Worm (Caenorhabditis elegans) whole organism, young adult: Measurements from ENCODE around the gene mrps-24.
A peak's percentile ranks its signal among the peaks of the same experiment; 100 is the strongest.

Experiments
- F23B12.7 ChIP-seq: sonication (generic microtip); optimal IDR thresholded peaks from 2 replicates; lab custom pipeline; 2017; ENCODE audit warnings: missing genetic modification characterization, mild to moderate bottlenecking, missing compliant biosample characterization, antibody characterized with exemption, moderate library complexity; ENCODE audit not compliant: insufficient read depth
- T07F8.4 ChIP-seq: sonication (generic microtip); optimal IDR thresholded peaks from 2 replicates; lab custom pipeline; 2016; ENCODE audit warnings: mild to moderate bottlenecking, missing genetic modification characterization, moderate library complexity, missing compliant biosample characterization
- T26A5.8 ChIP-seq: sonication (generic microtip); optimal IDR thresholded peaks from 2 replicates; lab custom pipeline; 2016; ENCODE audit warnings: missing genetic modification characterization, missing compliant biosample characterization
- ZK185.1 ChIP-seq: sonication (generic microtip); optimal IDR thresholded peaks from 2 replicates; lab custom pipeline; 2016; ENCODE audit warnings: mild to moderate bottlenecking, missing genetic modification characterization, missing compliant biosample characterization; ENCODE audit not compliant: poor library complexity, severe bottlenecking
- athp-1 ChIP-seq: sonication (generic microtip); optimal IDR thresholded peaks from 2 replicates; lab custom pipeline; 2017; ENCODE audit warnings: mild to moderate bottlenecking, missing genetic modification characterization, missing compliant biosample characterization
- attf-3 ChIP-seq: fragments of 200-800 bp; sonication (Bioruptor generic); conservative IDR thresholded peaks from 2 replicates; pipeline ENCODE4 v1.3.6; 2022; ENCODE audit warnings: missing genetic modification reagents, missing genetic modification characterization, missing compliant biosample characterization
- attf-5 ChIP-seq: fragments of 200-800 bp; sonication (Bioruptor generic); optimal IDR thresholded peaks from 2 replicates; lab custom pipeline; 2018; ENCODE audit warnings: mild to moderate bottlenecking, missing genetic modification characterization, missing compliant biosample characterization
- bed-1 ChIP-seq: fragments of 200-800 bp; sonication (Bioruptor generic); IDR thresholded peaks from 2 replicates; pipeline ENCODE4 v1.3.6; 2022; ENCODE audit warnings: missing genetic modification reagents, missing genetic modification characterization, missing compliant biosample characterization
- cebp-1 ChIP-seq, 2 experiments: fragments of 200-800 bp in 1 of 2; sonication (Bioruptor generic) in 1 of 2; sonication (generic microtip) in 1 of 2; IDR thresholded peaks in 1 of 2; optimal IDR thresholded peaks in 1 of 2; 2 replicates each; pipeline versions ENCODE4 v1.3.6 to Lab custom; 2017 to 2022; ENCODE audit warnings: missing compliant biosample characterization in 2 of 2, missing genetic modification characterization in 2 of 2, mild to moderate bottlenecking in 1 of 2, missing genetic modification reagents in 1 of 2, moderate library complexity in 1 of 2
- ceh-40 ChIP-seq: fragments of 200-800 bp; sonication (Bioruptor generic); IDR thresholded peaks from 2 replicates; pipeline ENCODE4 v1.3.6; 2022; ENCODE audit warnings: missing genetic modification characterization, missing compliant biosample characterization
- chd-7 ChIP-seq: sonication (generic microtip); optimal IDR thresholded peaks from 2 replicates; lab custom pipeline; 2016; ENCODE audit warnings: mild to moderate bottlenecking, missing genetic modification characterization, moderate library complexity, missing compliant biosample characterization
- dpff-1 ChIP-seq: sonication (generic microtip); optimal IDR thresholded peaks from 2 replicates; lab custom pipeline; 2017; ENCODE audit warnings: mild to moderate bottlenecking, missing genetic modification characterization, missing compliant biosample characterization
- egl-18 ChIP-seq: fragments of 200-800 bp; sonication (Bioruptor generic); IDR thresholded peaks from 2 replicates; pipeline ENCODE4 v1.3.6; 2022; ENCODE audit warnings: missing genetic modification reagents, missing genetic modification characterization, missing compliant biosample characterization
- egrh-3 ChIP-seq: fragments of 200-800 bp; sonication (Bioruptor generic); IDR thresholded peaks from 2 replicates; pipeline ENCODE4 v1.3.6; 2022; ENCODE audit warnings: missing genetic modification reagents, missing genetic modification characterization, missing compliant biosample characterization
- ets-4 ChIP-seq: fragments of 200-800 bp; sonication (Bioruptor generic); optimal IDR thresholded peaks from 2 replicates; lab custom pipeline; 2018; ENCODE audit warnings: mild to moderate bottlenecking, missing genetic modification characterization, missing compliant biosample characterization
- gei-17 ChIP-seq: fragments of 200-800 bp; sonication (Bioruptor generic); optimal IDR thresholded peaks from 2 replicates; lab custom pipeline; 2018; ENCODE audit warnings: mild to moderate bottlenecking, missing genetic modification characterization, missing compliant biosample characterization
- hlh-26 ChIP-seq: fragments of 200-800 bp; sonication (Bioruptor generic); conservative IDR thresholded peaks from 2 replicates; pipeline ENCODE4 v1.3.6; 2022; ENCODE audit warnings: missing genetic modification reagents, missing genetic modification characterization, missing compliant biosample characterization
- hmg-1.2 ChIP-seq: fragments of 200-800 bp; sonication (Bioruptor generic); IDR thresholded peaks from 2 replicates; pipeline ENCODE4 v1.3.6; 2022; ENCODE audit warnings: missing genetic modification reagents, missing genetic modification characterization, missing compliant biosample characterization
- lin-26 ChIP-seq: fragments of 200-800 bp; sonication (Bioruptor generic); IDR thresholded peaks from 2 replicates; pipeline ENCODE4 v1.3.6; 2022; ENCODE audit warnings: missing genetic modification reagents, missing genetic modification characterization, missing compliant biosample characterization
- lin-40 ChIP-seq: sonication (generic microtip); optimal IDR thresholded peaks from 2 replicates; lab custom pipeline; 2016; ENCODE audit warnings: missing genetic modification characterization, mild to moderate bottlenecking, missing compliant biosample characterization, missing genotype, missing genetic modification reagents
- lir-1 ChIP-seq: fragments of 200-800 bp; sonication (Bioruptor generic); conservative IDR thresholded peaks from 2 replicates; pipeline ENCODE4 v1.3.6; 2022; ENCODE audit warnings: missing genetic modification reagents, missing genetic modification characterization, missing compliant biosample characterization
- madf-8 ChIP-seq: fragments of 200-800 bp; sonication (Bioruptor generic); conservative IDR thresholded peaks from 2 replicates; pipeline ENCODE4 v1.3.6; 2022; ENCODE audit warnings: missing genetic modification reagents, missing genetic modification characterization, missing compliant biosample characterization
- nfyb-1 ChIP-seq: fragments of 200-800 bp; sonication (Bioruptor generic); IDR thresholded peaks from 2 replicates; pipeline ENCODE4 v1.3.6; 2022; ENCODE audit warnings: missing genetic modification reagents, missing genetic modification characterization, missing compliant biosample characterization
- nhr-179 ChIP-seq: sonication (generic microtip); optimal IDR thresholded peaks from 2 replicates; lab custom pipeline; 2016; ENCODE audit warnings: mild to moderate bottlenecking, missing genetic modification characterization, missing compliant biosample characterization
- nhr-27 ChIP-seq: fragments of 200-800 bp; sonication (Bioruptor generic); optimal IDR thresholded peaks from 2 replicates; lab custom pipeline; 2018; ENCODE audit warnings: mild to moderate bottlenecking, missing genetic modification characterization, moderate library complexity, missing compliant biosample characterization
- nhr-80 ChIP-seq: sonication (generic microtip); optimal IDR thresholded peaks from 2 replicates; lab custom pipeline; 2016; ENCODE audit warnings: missing genetic modification characterization, missing compliant biosample characterization
- sea-2 ChIP-seq: fragments of 200-800 bp; sonication (Bioruptor generic); IDR thresholded peaks from 2 replicates; pipeline ENCODE4 v1.3.6; 2022; ENCODE audit warnings: missing genetic modification characterization, missing compliant biosample characterization
- snpc-1.3 ChIP-seq: sonication (generic microtip); optimal IDR thresholded peaks from 2 replicates; lab custom pipeline; 2017; ENCODE audit warnings: missing genetic modification characterization, mild to moderate bottlenecking, missing compliant biosample characterization, antibody characterized with exemption, moderate library complexity, missing genotype, missing genetic modification reagents; ENCODE audit not compliant: insufficient read depth
- snpc-4 ChIP-seq, 5 experiments: fragments of 150-350 bp in 1 of 5; sonication (generic microtip) in 4 of 5; optimal IDR thresholded peaks; 2 replicates each; lab custom pipeline; 2014 to 2018; ENCODE audit warnings: missing genetic modification characterization in 5 of 5, missing biosample characterization in 3 of 5, antibody characterized with exemption in 2 of 5, mild to moderate bottlenecking in 2 of 5, missing compliant biosample characterization in 2 of 5, missing genotype in 2 of 5, moderate library complexity in 2 of 5, missing genetic modification reagents in 1 of 5
- tbx-9 ChIP-seq: sonication (generic microtip); optimal IDR thresholded peaks from 2 replicates; lab custom pipeline; 2016; ENCODE audit warnings: borderline replicate concordance, missing genetic modification characterization, inconsistent platforms, missing compliant biosample characterization
- zfh-2 ChIP-seq: fragments of 200-800 bp; sonication (Bioruptor generic); conservative IDR thresholded peaks from 2 replicates; pipeline ENCODE4 v1.3.6; 2022; ENCODE audit warnings: missing genetic modification reagents, missing genetic modification characterization, missing compliant biosample characterization
- ztf-18 ChIP-seq: sonication (generic microtip); optimal IDR thresholded peaks from 2 replicates; lab custom pipeline; 2016; ENCODE audit warnings: missing genotype, mild to moderate bottlenecking, missing genetic modification characterization, missing compliant biosample characterization
- ztf-22 ChIP-seq: fragments of 200-800 bp; sonication (Bioruptor generic); optimal IDR thresholded peaks from 2 replicates; lab custom pipeline; 2018; ENCODE audit warnings: mild to moderate bottlenecking, missing genetic modification characterization, moderate library complexity, missing compliant biosample characterization
- ztf-6 ChIP-seq: fragments of 200-800 bp; sonication (Bioruptor generic); IDR thresholded peaks from 2 replicates; pipeline ENCODE4 v1.3.6; 2022; ENCODE audit warnings: missing genetic modification reagents, missing genetic modification characterization, missing compliant biosample characterization

Gene mrps-24

ce11 chrIV:7727258-7727657 lies 17.4 kb downstream of the mrps-24 start:
- TF ChIP-seq ZK185.1 (tag; lab: Kevin White, UChicago), result no peak
- peak; percentile 88 for TF ChIP-seq zfh-2 (GFP tag; lab: Robert Waterston, UW)
- peak; percentile 86; the same call in 1 of the 2 replicates for TF ChIP-seq egrh-3

DNA sequence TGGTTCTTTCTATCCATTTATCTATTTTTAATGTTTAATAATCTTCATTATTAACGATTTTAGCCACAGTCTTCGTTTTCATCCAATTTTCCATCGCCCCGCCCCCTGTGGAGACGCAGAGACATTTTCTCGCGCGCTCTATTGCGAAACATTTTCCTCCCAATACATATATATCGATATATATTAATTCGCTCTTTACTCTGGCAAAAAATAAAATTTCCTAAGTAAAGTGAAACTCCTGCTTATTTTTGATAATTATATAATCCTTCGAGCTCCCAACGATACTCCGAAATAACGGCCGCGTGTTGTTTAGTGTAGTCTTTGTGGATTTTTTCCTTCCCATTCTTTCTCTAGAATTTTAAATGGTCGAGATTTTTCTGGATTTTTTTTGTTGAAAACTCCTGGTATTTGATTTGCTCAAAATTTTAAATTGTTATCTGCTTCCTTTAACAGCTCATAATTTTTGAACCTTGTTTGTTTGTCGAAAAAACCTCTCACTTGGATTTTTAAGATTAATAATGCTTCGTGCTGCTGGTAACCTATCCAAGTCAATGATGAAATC lies 18.6 kb downstream of the mrps-24 start, which contains the start of gene sucg-1:
Gene sucg-1, plus strand, starts transcription at position 512 of the 562 bp plus-strand sequence.
- TF ChIP-seq hlh-26 (GFP tag; lab: Robert Waterston, UW), result no peak
- peak; percentile 84 for TF ChIP-seq cebp-1 (GFP tag; IDR thresholded peaks at IDR 0.05; lab: Robert Waterston, UW)
- peak; percentile 91 for TF ChIP-seq cebp-1 (tag; optimal IDR thresholded peaks at IDR 0.05; lab: Kevin White, UChicago)
- peak; percentile 79 for TF ChIP-seq attf-3 (GFP tag; lab: Robert Waterston, UW)
- peak; percentile 37; the same call in 1 of the 2 replicates for TF ChIP-seq hmg-1.2 (GFP tag; lab: Robert Waterston, UW)
- TF ChIP-seq ceh-40 (GFP tag; lab: Robert Waterston, UW), result no peak
- TF ChIP-seq dpff-1, result no peak
- TF ChIP-seq lir-1 (GFP tag; lab: Robert Waterston, UW), result no peak
- no peak for TF ChIP-seq ets-4 (GFP tag; lab: Kevin White, UChicago)
- no peak for TF ChIP-seq athp-1
- TF ChIP-seq egl-18 (GFP tag; lab: Robert Waterston, UW), result no peak
- TF ChIP-seq chd-7 (tag; lab: Kevin White, UChicago), result no peak
- TF ChIP-seq bed-1 (GFP tag; lab: Robert Waterston, UW), result no peak

DNA sequence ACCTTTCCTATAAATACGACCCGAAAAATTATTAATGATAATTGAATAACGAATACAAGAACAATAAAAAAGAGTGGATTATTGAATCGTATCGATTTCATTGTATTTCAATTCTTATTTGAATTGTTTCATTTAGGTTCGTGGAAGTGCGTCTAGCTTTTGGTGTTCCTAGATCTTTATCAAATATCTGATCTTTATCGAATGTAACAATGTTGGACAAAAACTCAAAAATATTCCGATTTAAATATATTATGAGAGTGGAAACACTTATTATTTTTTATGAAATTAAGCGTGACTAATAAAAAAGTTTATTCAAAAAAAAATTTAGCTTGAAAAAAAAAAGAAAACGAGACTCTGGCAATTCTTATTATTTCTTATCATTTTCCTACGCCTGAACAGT lies 22.1 kb downstream of the mrps-24 start, which contains the start of the genes C50F7.9 and C50F7.3:
Gene C50F7.9, minus strand, starts transcription at position 101 of the 400 bp plus-strand sequence.
Gene C50F7.3, plus strand, starts transcription at position 370 of the 400 bp plus-strand sequence.
- no peak for TF ChIP-seq nhr-27 (tag; lab: Kevin White, UChicago)
- no peak for TF ChIP-seq T26A5.8
- no peak for TF ChIP-seq ets-4 (GFP tag; lab: Kevin White, UChicago)
- TF ChIP-seq gei-17 (GFP tag; lab: Kevin White, UChicago), result no peak

ce11 chrIV:7734173-7734572 lies 24.3 kb downstream of the mrps-24 start:
- no peak for TF ChIP-seq bed-1 (GFP tag; lab: Robert Waterston, UW)
- no peak for TF ChIP-seq ztf-18 (tag; lab: Kevin White, UChicago)
- no peak for TF ChIP-seq F23B12.7

ce11 chrIV:7734619-7735018 lies 24.8 kb downstream of the mrps-24 start, which contains the start of gene clx-1:
TSS of gene clx-1 (plus strand) at chrIV:7734648.
- no peak for TF ChIP-seq ztf-6 (GFP tag; lab: Robert Waterston, UW)
- peak; percentile 36; the same call in 1 of the 2 replicates for TF ChIP-seq egrh-3

- TF ChIP-seq lin-40, result no peak
- no peak for TF ChIP-seq ztf-22 (GFP tag; lab: Kevin White, UChicago)
- TF ChIP-seq nhr-179, result no peak
- no peak for TF ChIP-seq egrh-3
- TF ChIP-seq athp-1, result no peak
- no peak for TF ChIP-seq nfyb-1 (GFP tag; lab: Robert Waterston, UW)
- no peak for TF ChIP-seq madf-8 (GFP tag; lab: Robert Waterston, UW)
- TF ChIP-seq zfh-2 (GFP tag; lab: Robert Waterston, UW), result no peak
- no peak for TF ChIP-seq snpc-4 (GFP tag; optimal IDR thresholded peaks at IDR 0.05; lab: Kevin White, UChicago)
- no peak for TF ChIP-seq snpc-4 (tag; optimal IDR thresholded peaks at IDR 0.05; lab: Kevin White, UChicago)
- no peak for TF ChIP-seq T07F8.4 (tag; lab: Kevin White, UChicago)
- no peak for TF ChIP-seq nhr-80 (tag; lab: Kevin White, UChicago)
- no peak for TF ChIP-seq snpc-1.3 (tag; lab: Kevin White, UChicago)
- TF ChIP-seq sea-2, result no peak
- no peak for TF ChIP-seq tbx-9 (tag; lab: Kevin White, UChicago)
- TF ChIP-seq attf-5, result no peak
- TF ChIP-seq lin-26 (GFP tag; lab: Robert Waterston, UW), result no peak
Observed at ce11 chrIV:7736616-7737015, 26.8 kb downstream of the mrps-24 start.
